Fruit fly (Drosophila melanogaster): ENCODE results near the gene CG4582.

DNA sequence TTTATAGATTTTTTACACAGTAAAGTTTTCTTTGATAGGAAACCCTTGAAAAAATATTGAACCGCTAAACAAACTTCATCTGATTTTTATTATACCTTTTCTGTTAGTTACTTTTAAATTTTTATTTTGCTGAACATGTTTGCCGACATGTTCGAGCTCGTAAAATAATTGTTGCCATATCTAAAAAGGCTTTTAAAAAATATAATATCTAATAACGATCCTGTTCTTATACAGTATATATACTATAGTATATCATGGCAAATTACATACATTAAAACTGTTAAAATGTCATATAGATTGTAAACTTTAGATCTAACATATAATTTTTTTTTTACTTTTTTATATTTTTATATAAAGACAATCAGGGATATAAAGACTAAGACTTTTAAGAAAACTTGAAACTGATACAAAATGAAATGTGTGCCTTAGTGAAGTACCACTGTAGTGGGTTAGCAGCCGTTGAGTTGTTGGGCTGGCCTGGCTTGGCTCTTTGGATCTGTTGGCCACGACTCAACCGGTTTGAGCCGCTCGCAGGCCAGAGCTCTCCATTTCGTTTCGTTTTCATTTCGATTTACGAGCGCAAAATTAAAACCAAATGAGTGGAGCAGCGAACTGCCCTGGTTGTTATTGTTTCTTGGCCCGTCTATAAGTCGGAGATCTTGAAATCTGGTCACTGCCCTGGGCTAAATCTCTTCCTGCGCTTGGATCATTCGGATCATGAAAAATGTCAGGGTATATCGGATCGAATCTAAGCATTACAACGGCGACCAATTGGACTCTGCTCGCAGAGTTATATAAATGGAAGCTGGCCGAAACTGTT, 50.4 kb downstream of the CG4582 start:
- TF ChIP-seq CG14860 (GFP tag; IDR thresholded peaks at IDR 0.05; ENCODE audit: partially characterized antibody) (no peak), Gug (GFP tag; IDR thresholded peaks at IDR 0.05) (no peak), CG5953 (GFP tag; IDR thresholded peaks at IDR 0.05) (no peak), CG4360 (GFP tag; IDR thresholded peaks at IDR 0.05) (no peak)
